Fruit fly (Drosophila melanogaster) whole organism, adult: Measurements from ENCODE around the gene CG31704.

Source experiments
- CG11617 ChIP-seq: fragments of 200-800 bp; sonication (Bioruptor generic); optimal IDR thresholded peaks from 2 replicates; lab custom pipeline; 2017; ENCODE audit warnings: mild to moderate bottlenecking, missing biosample characterization, missing genetic modification reagents, missing genetic modification characterization
- CG12768 ChIP-seq: fragments of 200-800 bp; sonication (Bioruptor generic); optimal IDR thresholded peaks from 2 replicates; lab custom pipeline; 2017; ENCODE audit warnings: missing biosample characterization, missing genetic modification characterization, mild to moderate bottlenecking, moderate library complexity, missing genetic modification reagents
- CG14711 ChIP-seq: fragments of 200-800 bp; sonication (Bioruptor generic); optimal IDR thresholded peaks from 2 replicates; lab custom pipeline; 2018; ENCODE audit warnings: missing biosample characterization, mild to moderate bottlenecking, missing genetic modification characterization, moderate library complexity
- CG1620 ChIP-seq: fragments of 200-800 bp; sonication (Bioruptor generic); optimal IDR thresholded peaks from 2 replicates; lab custom pipeline; 2016; ENCODE audit warnings: missing biosample characterization, missing genetic modification characterization
- CG33017 ChIP-seq: fragments of 200-800 bp; sonication (Bioruptor generic); optimal IDR thresholded peaks from 2 replicates; lab custom pipeline; 2018; ENCODE audit warnings: missing biosample characterization, mild to moderate bottlenecking, missing genetic modification characterization, moderate library complexity
- CG5204 ChIP-seq: fragments of 200-800 bp; sonication (Bioruptor generic); optimal IDR thresholded peaks from 2 replicates; lab custom pipeline; 2016; ENCODE audit warnings: missing biosample characterization, missing genetic modification characterization
- CG7045 ChIP-seq: fragments of 200-800 bp; sonication (Bioruptor generic); optimal IDR thresholded peaks from 2 replicates; lab custom pipeline; 2017; ENCODE audit warnings: missing biosample characterization, mild to moderate bottlenecking, missing genetic modification characterization
- CG7101 ChIP-seq: fragments of 200-800 bp; sonication (Bioruptor generic); optimal IDR thresholded peaks from 2 replicates; lab custom pipeline; 2018; ENCODE audit warnings: missing biosample characterization, mild to moderate bottlenecking, missing genetic modification characterization, moderate library complexity
- Clk ChIP-seq: fragments of 200-800 bp; sonication (Bioruptor generic); optimal IDR thresholded peaks from 2 replicates; lab custom pipeline; 2017; ENCODE audit warnings: missing biosample characterization, missing genetic modification characterization
- Crg-1 ChIP-seq: fragments of 200-800 bp; sonication (Bioruptor generic); optimal IDR thresholded peaks from 2 replicates; lab custom pipeline; 2016; ENCODE audit warnings: missing biosample characterization, missing genetic modification characterization
- Hr96 ChIP-seq: fragments of 200-800 bp; sonication (Bioruptor generic); optimal IDR thresholded peaks from 2 replicates; lab custom pipeline; 2016; ENCODE audit warnings: missing biosample characterization, missing genetic modification characterization
- Mnt ChIP-seq: fragments of 200-800 bp; sonication (Bioruptor generic); optimal IDR thresholded peaks from 2 replicates; lab custom pipeline; 2016; ENCODE audit warnings: missing biosample characterization, mild to moderate bottlenecking, missing genetic modification characterization
- bab1 ChIP-seq: fragments of 200-800 bp; sonication (Bioruptor generic); optimal IDR thresholded peaks from 3 replicates; lab custom pipeline; 2019; ENCODE audit warnings: missing biosample characterization, mild to moderate bottlenecking, missing genetic modification characterization, moderate library complexity
- cic ChIP-seq: fragments of 200-800 bp; sonication (Bioruptor generic); optimal IDR thresholded peaks from 2 replicates; lab custom pipeline; 2017; ENCODE audit warnings: missing biosample characterization, mild to moderate bottlenecking, missing genetic modification characterization, moderate library complexity
- cnc ChIP-seq, 2 experiments: fragments of >200 bp; optimal IDR thresholded peaks; 2 replicates each; lab custom pipeline; 2017
- kay ChIP-seq: fragments of 200-800 bp; sonication (Bioruptor generic); peaks from one replicate; lab custom pipeline; 2016; ENCODE audit warnings: missing biosample characterization, missing genetic modification characterization, borderline replicate concordance
- ovo ChIP-seq: fragments of 200-800 bp; sonication (Bioruptor generic); optimal IDR thresholded peaks from 2 replicates; lab custom pipeline; 2016; ENCODE audit warnings: missing biosample characterization, missing genetic modification characterization
- pad ChIP-seq: fragments of 200-800 bp; sonication (Bioruptor generic); optimal IDR thresholded peaks from 3 replicates; lab custom pipeline; 2017; ENCODE audit warnings: missing biosample characterization, missing genetic modification characterization, mild to moderate bottlenecking, moderate library complexity, missing genetic modification reagents
- tj ChIP-seq: fragments of 200-800 bp; sonication (Bioruptor generic); optimal IDR thresholded peaks from 3 replicates; lab custom pipeline; 2017; ENCODE audit warnings: missing biosample characterization, mild to moderate bottlenecking, missing genetic modification characterization, moderate library complexity
- toe ChIP-seq: fragments of 200-800 bp; sonication (Bioruptor generic); optimal IDR thresholded peaks from 2 replicates; lab custom pipeline; 2016; ENCODE audit warnings: missing biosample characterization, missing genetic modification characterization

Gene CG31704

DNA sequence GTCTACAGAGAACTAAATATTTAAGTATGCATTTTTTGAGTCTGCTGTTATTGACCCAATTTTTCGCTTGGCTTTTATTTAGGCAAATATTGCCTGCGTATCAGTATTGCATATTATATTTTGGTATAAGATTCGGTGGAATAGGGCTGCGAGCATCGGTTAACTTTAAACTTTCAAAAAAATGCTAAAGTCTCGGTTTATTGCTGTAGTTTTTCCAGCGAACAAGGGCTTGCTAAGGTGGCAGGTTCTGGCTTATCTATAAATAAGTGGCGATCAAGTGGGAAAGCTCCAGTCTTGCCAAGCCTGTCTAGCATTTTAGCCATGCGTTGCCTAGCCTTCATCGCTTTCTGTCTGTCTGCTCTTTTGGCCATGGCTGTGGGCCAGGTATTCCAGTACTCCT is at the start of gene CG31704:
Gene CG31704 (plus strand): TSS at position 301 of the 400 bp plus-strand sequence.
- TF ChIP-seq CG7045 (GFP tag; lab: Kevin White, UChicago) (no peak), kay (GFP tag; lab: Kevin White, UChicago) (no peak), CG7101 (tag; lab: Kevin White, UChicago) (no peak), CG11617 (GFP tag; lab: Kevin White, UChicago) (no peak), Hr96 (GFP tag; lab: Kevin White, UChicago) (no peak), toe (GFP tag; lab: Kevin White, UChicago) (no peak), cic (no peak), CG5204 (GFP tag; lab: Kevin White, UChicago) (no peak), CG1620 (GFP tag; lab: Kevin White, UChicago) (no peak), Crg-1 (GFP tag; lab: Kevin White, UChicago) (no peak), CG33017 (no peak), ovo (no peak), bab1 (GFP tag; lab: Kevin White, UChicago) (no peak), cnc (optimal IDR thresholded peaks at IDR 0.05; lab: Kevin White, UChicago) (no peak), CG14711 (tag; lab: Kevin White, UChicago) (no peak), CG12768 (no peak), Clk (GFP tag; lab: Kevin White, UChicago) (no peak)

DNA sequence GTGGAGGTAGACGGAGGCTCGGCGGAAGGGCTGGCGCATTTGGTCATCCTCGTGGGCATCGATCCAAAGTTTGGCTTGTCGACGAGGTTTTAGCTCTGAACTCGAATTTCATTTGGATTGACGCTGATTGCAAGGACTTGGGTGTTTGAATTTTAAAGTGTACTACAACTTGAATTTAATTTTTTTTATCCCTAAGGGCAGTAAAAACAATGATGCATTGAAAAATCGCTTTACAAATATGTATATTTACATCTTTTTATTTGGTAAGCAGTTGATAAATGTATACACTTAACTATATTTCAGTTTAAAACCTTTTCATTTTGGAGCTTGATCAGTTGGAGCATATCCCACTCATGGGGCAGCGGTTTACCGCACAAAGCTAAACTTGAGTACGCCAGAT is 48.2 kb upstream of the CG31704 start, which contains the start of gene Tsp33B:
Gene Tsp33B (minus strand): TSS at position 101 of the 400 bp plus-strand sequence.
- TF ChIP-seq Clk (GFP tag; lab: Kevin White, UChicago) (no peak), CG7045 (GFP tag; lab: Kevin White, UChicago) (no peak), cnc (optimal IDR thresholded peaks at IDR 0.05; lab: Kevin White, UChicago) (no peak), tj (no peak), Hr96 (GFP tag; lab: Kevin White, UChicago) (no peak), CG14711 (tag; lab: Kevin White, UChicago) (no peak), bab1 (GFP tag; lab: Kevin White, UChicago) (no peak)

DNA sequence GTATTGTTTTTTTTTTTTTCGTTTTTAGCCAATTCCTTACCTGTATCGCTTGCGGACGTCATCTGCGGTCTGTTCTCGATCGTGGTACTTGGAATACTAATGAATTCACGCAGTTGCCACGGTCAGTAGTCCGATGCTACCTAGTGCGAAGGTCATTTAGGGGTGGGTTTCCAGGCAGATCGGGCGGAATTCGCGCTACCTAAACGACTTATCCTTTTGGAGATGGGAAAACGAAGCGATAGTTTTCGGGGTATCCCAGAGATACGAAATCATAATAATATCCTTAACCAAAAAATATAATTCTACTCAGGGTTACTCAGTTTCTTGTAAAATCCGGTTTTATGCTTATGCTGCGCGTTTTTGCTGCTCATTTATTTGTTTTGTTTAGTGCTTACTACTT is 46.5 kb upstream of the CG31704 start, which contains the start of gene CG14937:
Gene CG14937 (minus strand): TSS at position 101 of the 400 bp plus-strand sequence.
- TF ChIP-seq Crg-1 (GFP tag; lab: Kevin White, UChicago): no peak
- no peak for TF ChIP-seq CG1620 (GFP tag; lab: Kevin White, UChicago)
- TF ChIP-seq toe (GFP tag; lab: Kevin White, UChicago): no peak
- no peak for TF ChIP-seq CG12768
- no peak for TF ChIP-seq CG33017
- TF ChIP-seq Hr96 (GFP tag; lab: Kevin White, UChicago): no peak
- no peak for TF ChIP-seq CG14711 (tag; lab: Kevin White, UChicago)
- no peak for TF ChIP-seq Mnt (GFP tag; lab: Kevin White, UChicago)
- no peak for TF ChIP-seq CG5204 (GFP tag; lab: Kevin White, UChicago)
- TF ChIP-seq cic: no peak
- TF ChIP-seq CG7101 (tag; lab: Kevin White, UChicago): no peak
- no peak for TF ChIP-seq CG11617 (GFP tag; lab: Kevin White, UChicago)
- TF ChIP-seq cnc (optimal IDR thresholded peaks at IDR 0.05; lab: Kevin White, UChicago): no peak
- no peak for TF ChIP-seq bab1 (GFP tag; lab: Kevin White, UChicago)
- TF ChIP-seq kay (GFP tag; lab: Kevin White, UChicago): no peak
- TF ChIP-seq CG7045 (GFP tag; lab: Kevin White, UChicago): no peak
- no peak for TF ChIP-seq pad (GFP tag; lab: Kevin White, UChicago)
- TF ChIP-seq ovo: no peak

DNA sequence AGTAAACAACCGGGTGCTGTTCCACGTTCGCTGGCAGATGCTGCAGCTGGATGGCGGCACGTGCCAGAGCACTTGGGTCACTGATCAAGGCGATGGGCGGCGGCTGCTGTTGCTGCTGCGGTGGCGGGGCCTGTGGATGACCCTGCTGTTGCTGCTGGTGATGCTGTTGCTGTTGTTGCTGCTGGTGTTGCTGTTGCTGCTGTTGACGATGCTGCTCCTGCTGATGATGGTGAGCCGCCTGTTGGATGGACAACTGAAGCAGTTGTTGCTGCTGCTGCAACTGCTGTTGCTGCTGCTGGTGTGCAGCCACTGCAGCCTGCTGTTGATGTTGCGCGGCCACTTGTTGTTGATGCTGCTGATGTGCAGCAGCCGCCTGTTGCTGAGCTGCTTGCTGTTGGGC is 43.4 kb upstream of the CG31704 start:
- TF ChIP-seq tj (no peak), cnc (optimal IDR thresholded peaks at IDR 0.05; lab: Kevin White, UChicago) (no peak), toe (GFP tag; lab: Kevin White, UChicago) (no peak), CG33017 (no peak), CG7101 (tag; lab: Kevin White, UChicago) (no peak), kay (GFP tag; lab: Kevin White, UChicago) (no peak), CG5204 (GFP tag; lab: Kevin White, UChicago) (no peak)

DNA sequence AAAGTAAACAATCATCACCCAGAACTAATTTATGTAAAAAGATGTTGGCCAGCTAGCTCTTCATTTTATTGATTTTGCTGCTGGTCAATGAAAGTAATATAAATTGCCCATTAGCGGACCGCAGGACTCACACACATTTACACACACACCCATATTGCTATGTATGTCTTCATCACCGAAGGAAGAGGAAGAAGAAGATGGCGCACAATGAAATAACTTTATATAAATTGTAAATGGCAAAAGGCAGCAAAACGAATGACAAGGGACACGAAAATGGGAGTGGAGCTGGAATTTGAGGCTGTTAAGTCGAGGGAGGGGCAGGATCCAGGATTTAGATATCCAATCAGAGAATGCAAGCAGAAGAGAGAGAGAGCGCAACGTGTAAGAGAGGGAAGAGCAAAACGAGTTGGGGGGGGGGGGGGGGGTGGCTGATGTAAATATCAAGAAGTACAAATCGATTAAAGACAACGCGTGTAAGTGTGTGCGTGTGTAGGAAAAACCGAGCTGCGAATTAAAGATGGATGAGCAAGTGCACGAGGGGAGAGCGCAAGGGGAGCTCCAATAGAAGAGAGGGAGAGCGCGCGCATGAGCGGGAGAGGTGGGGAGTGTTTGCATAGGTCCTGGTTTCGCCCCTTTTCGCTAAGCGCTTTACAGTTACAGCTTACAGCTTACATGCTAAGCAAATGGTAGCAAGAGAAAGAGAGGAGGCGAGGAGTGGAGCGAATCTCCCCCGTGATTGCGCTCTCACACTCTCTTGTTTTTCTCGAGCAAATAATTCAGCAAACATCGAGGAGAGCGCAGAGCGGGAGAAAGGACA is 36.1 kb upstream of the CG31704 start:
- no peak for TF ChIP-seq Crg-1 (GFP tag; lab: Kevin White, UChicago)
- peak; percentile 93 for TF ChIP-seq pad (GFP tag; lab: Kevin White, UChicago)

DNA sequence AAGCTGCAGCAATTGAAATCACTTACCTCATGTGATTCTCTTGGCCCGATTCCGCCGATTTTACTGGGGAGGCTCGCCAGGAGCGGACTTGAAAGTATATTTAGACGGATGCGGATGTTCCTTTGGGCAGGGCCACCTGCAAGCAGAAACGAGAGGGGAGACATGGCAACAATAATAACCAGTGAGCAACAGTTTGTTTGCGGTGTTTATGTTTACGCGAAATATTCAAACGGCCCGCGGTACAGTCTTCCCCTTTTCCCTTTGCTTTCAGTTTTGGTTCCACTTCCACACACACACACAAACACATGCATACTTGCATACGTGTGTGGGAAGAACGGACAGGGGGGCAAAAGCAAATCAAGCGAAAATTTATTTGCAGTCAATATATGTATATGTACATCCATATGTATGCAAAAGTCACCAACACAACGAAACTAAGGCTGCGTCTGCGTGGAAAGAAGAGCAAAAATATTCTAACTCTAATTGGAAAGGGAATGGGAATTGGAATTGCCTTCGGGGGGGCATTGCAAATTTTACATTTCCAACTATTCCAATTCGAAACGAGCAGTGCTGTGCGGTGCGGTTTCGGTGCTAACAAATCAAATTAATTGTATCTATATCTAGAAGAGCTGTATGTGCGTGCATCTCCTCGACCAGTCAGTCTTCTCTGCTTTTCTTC is 34.3 kb upstream of the CG31704 start:
- TF ChIP-seq CG7045 (GFP tag; lab: Kevin White, UChicago) (no peak), CG5204 (GFP tag; lab: Kevin White, UChicago) (peak; percentile 38), Clk (GFP tag; lab: Kevin White, UChicago) (peak; percentile 14), pad (GFP tag; lab: Kevin White, UChicago) (peak; percentile 81)
